Worm (Caenorhabditis elegans) whole organism, L1 larva: ENCODE results near the gene elo-8.
A peak's percentile ranks its signal among the peaks of the same experiment; 100 is the strongest.

ENCODE experiments used
- C04F5.9 ChIP-seq: sonication (generic microtip); optimal IDR thresholded peaks from 2 replicates; lab custom pipeline; 2016; ENCODE audit warnings: missing genetic modification characterization, missing compliant biosample characterization
- C16A3.4 ChIP-seq: fragments of 150-350 bp; optimal IDR thresholded peaks from 2 replicates; lab custom pipeline; 2014; ENCODE audit warnings: missing biosample characterization, missing genetic modification characterization
- F16B12.6 ChIP-seq: fragments of 150-350 bp; optimal IDR thresholded peaks from 2 replicates; lab custom pipeline; 2014; ENCODE audit warnings: missing biosample characterization, missing genetic modification characterization
- ceh-82 ChIP-seq, 3 experiments: fragments of 150-350 bp in 1 of 3; sonication (generic microtip) in 2 of 3; optimal IDR thresholded peaks; 2 replicates each; lab custom pipeline; 2014 to 2017; ENCODE audit warnings: missing biosample characterization in 3 of 3, missing genetic modification characterization in 3 of 3
- ceh-90 ChIP-seq: sonication (generic microtip); optimal IDR thresholded peaks from 2 replicates; lab custom pipeline; 2016; ENCODE audit warnings: missing genetic modification characterization, missing compliant biosample characterization
- dsc-1 ChIP-seq: sonication (generic microtip); optimal IDR thresholded peaks from 2 replicates; lab custom pipeline; 2016; ENCODE audit warnings: mild to moderate bottlenecking, missing genetic modification characterization, missing compliant biosample characterization
- efl-1 ChIP-seq, 4 experiments: fragments of 150-350 bp; optimal IDR thresholded peaks in 3 of 4; peaks in 1 of 4; 1 replicate in 1 of 4; 2 replicates in 3 of 4; lab custom pipeline; 2014; ENCODE audit warnings: missing biosample characterization in 2 of 4, missing genetic modification characterization in 2 of 4, missing genetic modification reagents in 2 of 4
- egl-13 ChIP-seq: sonication (generic microtip); optimal IDR thresholded peaks from 2 replicates; lab custom pipeline; 2016; ENCODE audit warnings: missing genotype, missing genetic modification reagents, missing genetic modification characterization, missing compliant biosample characterization
- egl-27 ChIP-seq, 2 experiments: fragments of 150-350 bp in 1 of 2; sonication (generic microtip); optimal IDR thresholded peaks; 3 replicates each; lab custom pipeline; 2017 to 2018; ENCODE audit warnings: missing biosample characterization in 2 of 2, missing genetic modification characterization in 2 of 2, missing genetic modification reagents in 2 of 2
- elt-3 ChIP-seq, 6 experiments: fragments of 150-350 bp in 1 of 6; sonication (generic microtip); optimal IDR thresholded peaks; 2 replicates each; lab custom pipeline; 2017 to 2018; ENCODE audit warnings: missing biosample characterization in 6 of 6, missing genetic modification characterization in 6 of 6, inconsistent platforms in 1 of 6
- fkh-10 ChIP-seq: sonication (generic microtip); optimal IDR thresholded peaks from 2 replicates; lab custom pipeline; 2017; ENCODE audit warnings: missing biosample characterization, missing genetic modification reagents, missing genetic modification characterization
- fkh-4 ChIP-seq: sonication (generic microtip); optimal IDR thresholded peaks from 2 replicates; lab custom pipeline; 2016; ENCODE audit warnings: missing compliant biosample characterization, missing genetic modification characterization, borderline replicate concordance
- fkh-8 ChIP-seq: sonication (generic microtip); optimal IDR thresholded peaks from 2 replicates; lab custom pipeline; 2016; ENCODE audit warnings: mild to moderate bottlenecking, missing genetic modification characterization, missing compliant biosample characterization
- fos-1 ChIP-seq: fragments of 150-350 bp; optimal IDR thresholded peaks from 2 replicates; lab custom pipeline; 2014; ENCODE audit warnings: missing biosample characterization, missing genetic modification characterization
- isw-1 ChIP-seq: fragments of 200-800 bp; sonication (Bioruptor generic); IDR thresholded peaks from 2 replicates; pipeline ENCODE4 v1.3.6; 2022; ENCODE audit warnings: missing genetic modification characterization, missing compliant biosample characterization
- lin-14 ChIP-seq: fragments of 200-800 bp; sonication (Bioruptor generic); optimal IDR thresholded peaks from 2 replicates; lab custom pipeline; 2018; ENCODE audit warnings: mild to moderate bottlenecking, missing genetic modification characterization, moderate library complexity, missing compliant biosample characterization
- lir-3 ChIP-seq: sonication (generic microtip); optimal IDR thresholded peaks from 2 replicates; lab custom pipeline; 2016; ENCODE audit warnings: mild to moderate bottlenecking, missing genetic modification characterization, moderate library complexity, missing compliant biosample characterization; ENCODE audit not compliant: poor library complexity
- lsy-2 ChIP-seq, 2 experiments: fragments of 150-350 bp; optimal IDR thresholded peaks; 2 replicates each; lab custom pipeline; 2014; ENCODE audit warnings: missing biosample characterization in 2 of 2, missing genetic modification characterization in 2 of 2
- mdl-1 ChIP-seq, 2 experiments: fragments of 150-350 bp; optimal IDR thresholded peaks; 2 replicates each; lab custom pipeline; 2014 to 2017; ENCODE audit warnings: missing biosample characterization in 2 of 2, missing genetic modification characterization in 2 of 2, inconsistent platforms in 1 of 2
- mep-1 ChIP-seq: fragments of 150-350 bp; optimal IDR thresholded peaks from 2 replicates; lab custom pipeline; 2014; ENCODE audit warnings: missing biosample characterization, missing genetic modification characterization
- nhr-47 ChIP-seq: sonication (generic microtip); optimal IDR thresholded peaks from 2 replicates; lab custom pipeline; 2016; ENCODE audit warnings: mild to moderate bottlenecking, missing genetic modification characterization, moderate library complexity, missing compliant biosample characterization
- nhr-71 ChIP-seq: sonication (generic microtip); optimal IDR thresholded peaks from 2 replicates; lab custom pipeline; 2016; ENCODE audit warnings: mild to moderate bottlenecking, missing genetic modification characterization, moderate library complexity, missing compliant biosample characterization
- nhr-77 ChIP-seq: fragments of 150-350 bp; optimal IDR thresholded peaks from 2 replicates; lab custom pipeline; 2014; ENCODE audit warnings: missing biosample characterization, missing genetic modification characterization
- nhr-85 ChIP-seq: sonication (generic microtip); peaks from one replicate; lab custom pipeline; 2016; ENCODE audit warnings: missing genetic modification characterization, inconsistent platforms, missing compliant biosample characterization
- rnt-1 ChIP-seq: sonication (generic microtip); optimal IDR thresholded peaks from 2 replicates; lab custom pipeline; 2016; ENCODE audit warnings: mild to moderate bottlenecking, missing genetic modification characterization, moderate library complexity, missing compliant biosample characterization
- sox-4 ChIP-seq: sonication (generic microtip); optimal IDR thresholded peaks from 2 replicates; lab custom pipeline; 2016; ENCODE audit warnings: missing genetic modification characterization, missing compliant biosample characterization
- sptf-1 ChIP-seq: fragments of 150-350 bp; optimal IDR thresholded peaks from 2 replicates; lab custom pipeline; 2014; ENCODE audit warnings: missing biosample characterization, missing genetic modification characterization
- sup-37 ChIP-seq: fragments of 200-800 bp; sonication (Bioruptor generic); optimal IDR thresholded peaks from 2 replicates; lab custom pipeline; 2018; ENCODE audit warnings: mild to moderate bottlenecking, missing genetic modification characterization, missing compliant biosample characterization
- swsn-7 ChIP-seq: sonication (generic microtip); optimal IDR thresholded peaks from 2 replicates; lab custom pipeline; 2016; ENCODE audit warnings: missing genetic modification characterization, missing compliant biosample characterization
- tlp-1 ChIP-seq: fragments of 150-350 bp; optimal IDR thresholded peaks from 2 replicates; lab custom pipeline; 2014; ENCODE audit warnings: missing biosample characterization, missing genetic modification characterization
- unc-130 ChIP-seq: fragments of 150-350 bp; optimal IDR thresholded peaks from 2 replicates; lab custom pipeline; 2017; ENCODE audit warnings: missing biosample characterization, missing genetic modification characterization, inconsistent platforms
- unc-86 ChIP-seq: sonication (generic microtip); optimal IDR thresholded peaks from 2 replicates; lab custom pipeline; 2016; ENCODE audit warnings: missing genetic modification characterization, missing compliant biosample characterization
- unc-98 ChIP-seq: fragments of 200-800 bp; sonication (Bioruptor generic); IDR thresholded peaks from 2 replicates; pipeline ENCODE4 v1.3.6; 2022; ENCODE audit warnings: missing genetic modification characterization, missing compliant biosample characterization
- ztf-11 ChIP-seq, 2 experiments: sonication (generic microtip); optimal IDR thresholded peaks; 2 replicates each; lab custom pipeline; 2016 to 2017; ENCODE audit warnings: missing genetic modification characterization in 2 of 2, missing biosample characterization in 1 of 2, missing compliant biosample characterization in 1 of 2

Gene elo-8

ce11 chrIII:11195140-11195539 is 36.7 kb downstream of the elo-8 start, which contains the start of gene tra-1:
Gene tra-1 (minus strand): TSS chrIII:11195201.
- TF ChIP-seq nhr-85 (tag; lab: Kevin White, UChicago) (peak; percentile 24), lir-3 (tag; lab: Kevin White, UChicago) (no peak)

- no peak for TF ChIP-seq C04F5.9 (tag; lab: Kevin White, UChicago)
These were observed 37.7 kb downstream of the elo-8 start for ce11 chrIII:11194123-11194522.

- TF ChIP-seq fkh-8 (tag; lab: Kevin White, UChicago) (no peak), sptf-1 (tag; lab: Kevin White, UChicago) (no peak), C16A3.4 (tag; lab: Kevin White, UChicago) (no peak)
- TF ChIP-seq, all 84 proteins: peak for 0
These were observed 38.6 kb downstream of the elo-8 start for ce11 chrIII:11193251-11193650.

ce11 chrIII:11188132-11188531 is 43.7 kb downstream of the elo-8 start:
- TF ChIP-seq mdl-1 (tag; optimal IDR thresholded peaks at IDR 0.05; lab: Kevin White, UChicago): no peak
- TF ChIP-seq tlp-1 (tag; lab: Kevin White, UChicago): no peak

DNA sequence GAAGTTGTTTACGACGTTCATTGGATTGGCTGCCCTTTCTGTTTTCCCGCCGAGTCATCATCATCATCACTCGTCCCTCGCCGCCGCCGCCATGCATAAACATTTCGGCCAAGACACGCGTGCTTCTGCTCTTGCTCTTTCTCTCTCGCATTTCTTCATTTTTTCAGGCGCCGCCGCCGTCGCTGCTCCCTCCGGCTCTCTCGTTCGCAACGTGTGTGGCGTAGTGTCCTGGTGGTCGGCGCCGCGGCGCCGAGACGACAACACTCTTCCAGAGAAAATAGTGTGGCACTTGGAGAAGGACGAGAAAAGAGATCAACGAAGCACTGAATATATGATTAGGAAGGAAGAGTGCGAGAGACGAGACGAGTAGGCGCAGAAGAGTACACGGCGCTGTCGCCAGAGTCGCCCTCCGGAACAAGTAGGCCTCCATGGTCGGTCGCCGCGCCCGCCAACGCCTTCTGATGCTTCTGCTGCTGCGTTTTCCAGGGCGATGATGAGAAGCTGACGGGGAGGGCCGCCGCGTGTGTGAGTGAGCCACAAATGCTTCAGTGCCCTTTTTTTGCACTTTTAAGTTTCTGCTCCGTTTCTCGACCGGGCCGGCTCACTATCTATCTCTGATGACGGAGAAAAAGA is 46.3 kb downstream of the elo-8 start:
- no peak for TF ChIP-seq unc-130 (tag; lab: Kevin White, UChicago)
- peak in 1 of 3 experiments; percentile 44 for TF ChIP-seq ceh-82 (tag; optimal IDR thresholded peaks at IDR 0.05; lab: Kevin White, UChicago)
- no peak for TF ChIP-seq sox-4
- TF ChIP-seq lsy-2 (tag; optimal IDR thresholded peaks at IDR 0.05; lab: Kevin White, UChicago): peak in 1 of 2 experiments; percentile 5
- no peak for TF ChIP-seq ceh-90 (tag; lab: Kevin White, UChicago)
- peak; percentile 19 for TF ChIP-seq dsc-1
- peak; percentile 94 for TF ChIP-seq lin-14 (GFP tag; lab: Kevin White, UChicago)
- TF ChIP-seq unc-98 (GFP tag; lab: Robert Waterston, UW): no peak
- peak; percentile 88 for TF ChIP-seq fkh-10
- TF ChIP-seq unc-86 (tag; lab: Kevin White, UChicago): peak; percentile 48
- TF ChIP-seq ztf-11 (tag; optimal IDR thresholded peaks at IDR 0.05; lab: Kevin White, UChicago): no peak
- TF ChIP-seq egl-13 (tag; lab: Kevin White, UChicago): peak; percentile 24
- TF ChIP-seq fkh-8 (tag; lab: Kevin White, UChicago): peak; percentile 50
- TF ChIP-seq F16B12.6 (tag; lab: Kevin White, UChicago): no peak
- no peak for TF ChIP-seq isw-1
- TF ChIP-seq efl-1 (optimal IDR thresholded peaks at IDR 0.05; lab: Kevin White, UChicago): peak in 1 of 2 experiments; percentile 0
- no peak for TF ChIP-seq efl-1 (GFP tag; optimal IDR thresholded peaks at IDR 0.05 in 1 of 2; lab: Kevin White, UChicago)
- no peak for TF ChIP-seq sup-37
- no peak for TF ChIP-seq nhr-77
- no peak for TF ChIP-seq egl-27 (tag; optimal IDR thresholded peaks at IDR 0.05; lab: Kevin White, UChicago)
- TF ChIP-seq nhr-47 (tag; lab: Kevin White, UChicago): peak; percentile 48
- TF ChIP-seq nhr-71 (tag; lab: Kevin White, UChicago): peak; percentile 39
- no peak for TF ChIP-seq fos-1 (tag; lab: Kevin White, UChicago)
- no peak for TF ChIP-seq elt-3 (tag; optimal IDR thresholded peaks at IDR 0.05; lab: Kevin White, UChicago)
- TF ChIP-seq rnt-1 (tag; lab: Kevin White, UChicago): peak; percentile 4
- peak; percentile 26 for TF ChIP-seq swsn-7 (tag; lab: Kevin White, UChicago)
- no peak for TF ChIP-seq fkh-4 (tag; lab: Kevin White, UChicago)
- TF ChIP-seq mep-1: peak; percentile 10
